Worm (Caenorhabditis elegans): ENCODE measurements around the gene cnc-4.

- TF ChIP-seq ceh-22 (tag; optimal IDR thresholded peaks at IDR 0.05) (no peak), pha-2 (tag; optimal IDR thresholded peaks at IDR 0.05) (no peak), nhr-11 (tag; optimal IDR thresholded peaks at IDR 0.05) (no peak)
Observed at ce11 chrV:1464543-1465040, 17.6 kb downstream of the cnc-4 start, which contains the start of the genes fpn-1.2 and pqn-54.
